Worm (Caenorhabditis elegans): Measurements from ENCODE around the gene cfap-20.

- TF ChIP-seq daf-12 (tag; optimal IDR thresholded peaks at IDR 0.05) (no peak), skn-1 (tag; optimal IDR thresholded peaks at IDR 0.05) (no peak), egl-5 (tag; optimal IDR thresholded peaks at IDR 0.05) (no peak), mdl-1 (tag; optimal IDR thresholded peaks at IDR 0.05) (no peak), unc-39 (tag; optimal IDR thresholded peaks at IDR 0.05) (no peak), snpc-4 (tag; optimal IDR thresholded peaks at IDR 0.05) (no peak), lin-39 (tag; optimal IDR thresholded peaks at IDR 0.05) (no peak), elt-1 (tag; optimal IDR thresholded peaks at IDR 0.05) (no peak), nhr-77 (tag; optimal IDR thresholded peaks at IDR 0.05) (no peak), elt-2 (tag; optimal IDR thresholded peaks at IDR 0.05) (no peak), jun-1 (tag; optimal IDR thresholded peaks at IDR 0.05) (no peak), nhr-237 (tag; optimal IDR thresholded peaks at IDR 0.05) (no peak)
These were observed 10.7 kb upstream of the cfap-20 start, which contains the start of gene C54C6.11 for ce11 chrIII:3548017-3548416.
